Worm (Caenorhabditis elegans): ENCODE data around the gene srsx-39.
"Not testable (repeated sequence)": the region's sequence is repeated elsewhere in the genome, so short reads cannot be mapped to it uniquely, and the experiment has no call there.

DNA sequence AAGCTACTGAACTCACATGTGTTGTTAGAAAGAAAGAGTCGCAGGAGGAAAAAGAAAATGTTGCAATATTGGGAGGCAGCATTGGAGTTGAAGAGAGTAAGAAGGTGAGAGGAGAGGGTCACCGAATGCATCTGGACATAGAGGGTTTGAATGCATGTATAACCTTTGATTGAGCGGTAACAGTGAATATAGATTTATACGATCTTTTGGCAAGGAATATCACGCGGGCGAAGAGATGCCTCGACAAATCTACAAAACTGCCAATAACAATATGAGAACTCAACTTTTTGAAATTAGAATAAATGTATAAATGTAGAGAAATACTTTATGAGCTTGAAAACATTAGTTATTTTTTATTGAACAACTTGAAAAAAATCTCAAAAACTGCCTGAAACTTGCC lies 5.8 kb upstream of the srsx-39 start, which contains the start of gene M01B2.10:
- TF ChIP-seq ama-1 (optimal IDR thresholded peaks at IDR 0.05); aly-2 (tag; optimal IDR thresholded peaks at IDR 0.05); aha-1 (tag; optimal IDR thresholded peaks at IDR 0.05); snpc-4 (tag; optimal IDR thresholded peaks at IDR 0.05); skn-1 (tag; optimal IDR thresholded peaks at IDR 0.05); lir-3 (tag; optimal IDR thresholded peaks at IDR 0.05; ENCODE audit: poor library complexity); ceh-90 (tag; optimal IDR thresholded peaks at IDR 0.05); lin-15B (tag; optimal IDR thresholded peaks at IDR 0.05); fos-1 (tag; optimal IDR thresholded peaks at IDR 0.05); nhr-28 (tag; optimal IDR thresholded peaks at IDR 0.05); alr-1 (tag; optimal IDR thresholded peaks at IDR 0.05; ENCODE audit: borderline replicate concordance): not testable (repeated sequence)

All from whole organism, L1 larva.